Worm (Caenorhabditis elegans) whole organism, L1 larva: ENCODE results near the gene M02D8.5.

Source experiments
- C04F5.9 ChIP-seq: sonication (generic microtip); optimal IDR thresholded peaks from 2 replicates; lab custom pipeline; 2016; ENCODE audit warnings: missing genetic modification characterization, missing compliant biosample characterization
- C16A3.4 ChIP-seq: fragments of 150-350 bp; optimal IDR thresholded peaks from 2 replicates; lab custom pipeline; 2014; ENCODE audit warnings: missing biosample characterization, missing genetic modification characterization
- C34B4.2 ChIP-seq: sonication (generic microtip); optimal IDR thresholded peaks from 2 replicates; lab custom pipeline; 2017; ENCODE audit warnings: mild to moderate bottlenecking, missing genetic modification characterization, missing compliant biosample characterization
- F16B12.6 ChIP-seq: fragments of 150-350 bp; optimal IDR thresholded peaks from 2 replicates; lab custom pipeline; 2014; ENCODE audit warnings: missing biosample characterization, missing genetic modification characterization
- alr-1 ChIP-seq: fragments of 200-800 bp; sonication (Bioruptor generic); optimal IDR thresholded peaks from 2 replicates; lab custom pipeline; 2018; ENCODE audit warnings: borderline replicate concordance, mild to moderate bottlenecking, missing genetic modification characterization, missing compliant biosample characterization
- blmp-1 ChIP-seq: fragments of 150-350 bp; optimal IDR thresholded peaks from 2 replicates; lab custom pipeline; 2014; ENCODE audit warnings: missing biosample characterization, missing genetic modification characterization
- ceh-63 ChIP-seq: fragments of 200-800 bp; sonication (Bioruptor generic); optimal IDR thresholded peaks from 2 replicates; lab custom pipeline; 2018; ENCODE audit warnings: mild to moderate bottlenecking, missing genetic modification characterization, missing compliant biosample characterization
- efl-1 ChIP-seq, 4 experiments: fragments of 150-350 bp; optimal IDR thresholded peaks in 3 of 4; peaks in 1 of 4; 1 replicate in 1 of 4; 2 replicates in 3 of 4; lab custom pipeline; 2014; ENCODE audit warnings: missing biosample characterization in 2 of 4, missing genetic modification characterization in 2 of 4, missing genetic modification reagents in 2 of 4
- egl-13 ChIP-seq: sonication (generic microtip); optimal IDR thresholded peaks from 2 replicates; lab custom pipeline; 2016; ENCODE audit warnings: missing genotype, missing genetic modification reagents, missing genetic modification characterization, missing compliant biosample characterization
- egl-27 ChIP-seq, 2 experiments: fragments of 150-350 bp in 1 of 2; sonication (generic microtip); optimal IDR thresholded peaks; 3 replicates each; lab custom pipeline; 2017 to 2018; ENCODE audit warnings: missing biosample characterization in 2 of 2, missing genetic modification characterization in 2 of 2, missing genetic modification reagents in 2 of 2
- elt-2 ChIP-seq: sonication (generic microtip); optimal IDR thresholded peaks from 2 replicates; lab custom pipeline; 2016; ENCODE audit warnings: missing genetic modification characterization, mild to moderate bottlenecking, inconsistent platforms, missing compliant biosample characterization, missing genetic modification reagents
- elt-3 ChIP-seq, 6 experiments: fragments of 150-350 bp in 1 of 6; sonication (generic microtip); optimal IDR thresholded peaks; 2 replicates each; lab custom pipeline; 2017 to 2018; ENCODE audit warnings: missing biosample characterization in 6 of 6, missing genetic modification characterization in 6 of 6, inconsistent platforms in 1 of 6
- fkh-8 ChIP-seq: sonication (generic microtip); optimal IDR thresholded peaks from 2 replicates; lab custom pipeline; 2016; ENCODE audit warnings: mild to moderate bottlenecking, missing genetic modification characterization, missing compliant biosample characterization
- fos-1 ChIP-seq: fragments of 150-350 bp; optimal IDR thresholded peaks from 2 replicates; lab custom pipeline; 2014; ENCODE audit warnings: missing biosample characterization, missing genetic modification characterization
- grh-1 ChIP-seq: fragments of 200-800 bp; sonication (Bioruptor generic); IDR thresholded peaks from 2 replicates; pipeline ENCODE4 v1.3.6; 2022; ENCODE audit warnings: missing genetic modification reagents, missing genetic modification characterization, missing compliant biosample characterization
- hlh-4 ChIP-seq: sonication (generic microtip); optimal IDR thresholded peaks from 2 replicates; lab custom pipeline; 2016; ENCODE audit warnings: mild to moderate bottlenecking, missing genetic modification characterization, missing compliant biosample characterization
- lin-14 ChIP-seq: fragments of 200-800 bp; sonication (Bioruptor generic); optimal IDR thresholded peaks from 2 replicates; lab custom pipeline; 2018; ENCODE audit warnings: mild to moderate bottlenecking, missing genetic modification characterization, moderate library complexity, missing compliant biosample characterization
- lin-35 ChIP-seq, 2 experiments: fragments of 150-350 bp; optimal IDR thresholded peaks; 2 replicates each; lab custom pipeline; 2014; ENCODE audit warnings: missing biosample characterization in 2 of 2, missing genetic modification characterization in 2 of 2, missing genetic modification reagents in 2 of 2
- lsy-2 ChIP-seq, 2 experiments: fragments of 150-350 bp; optimal IDR thresholded peaks; 2 replicates each; lab custom pipeline; 2014; ENCODE audit warnings: missing biosample characterization in 2 of 2, missing genetic modification characterization in 2 of 2
- mdl-1 ChIP-seq, 2 experiments: fragments of 150-350 bp; optimal IDR thresholded peaks; 2 replicates each; lab custom pipeline; 2014 to 2017; ENCODE audit warnings: missing biosample characterization in 2 of 2, missing genetic modification characterization in 2 of 2, inconsistent platforms in 1 of 2
- mep-1 ChIP-seq: fragments of 150-350 bp; optimal IDR thresholded peaks from 2 replicates; lab custom pipeline; 2014; ENCODE audit warnings: missing biosample characterization, missing genetic modification characterization
- nhr-19 ChIP-seq: fragments of 200-800 bp; sonication (Bioruptor generic); conservative IDR thresholded peaks from 2 replicates; pipeline ENCODE4 v1.3.6; 2022; ENCODE audit warnings: missing genetic modification characterization, missing compliant biosample characterization
- nhr-20 ChIP-seq: sonication (generic microtip); optimal IDR thresholded peaks from 2 replicates; lab custom pipeline; 2016; ENCODE audit warnings: mild to moderate bottlenecking, missing genetic modification characterization, missing compliant biosample characterization
- nhr-28 ChIP-seq: fragments of 150-350 bp; optimal IDR thresholded peaks from 2 replicates; lab custom pipeline; 2014; ENCODE audit warnings: missing biosample characterization, missing genetic modification characterization
- nhr-71 ChIP-seq: sonication (generic microtip); optimal IDR thresholded peaks from 2 replicates; lab custom pipeline; 2016; ENCODE audit warnings: mild to moderate bottlenecking, missing genetic modification characterization, moderate library complexity, missing compliant biosample characterization
- nhr-76 ChIP-seq: sonication (generic microtip); optimal IDR thresholded peaks from 2 replicates; lab custom pipeline; 2017; ENCODE audit warnings: missing biosample characterization, missing genetic modification characterization
- nhr-85 ChIP-seq: sonication (generic microtip); peaks from one replicate; lab custom pipeline; 2016; ENCODE audit warnings: missing genetic modification characterization, inconsistent platforms, missing compliant biosample characterization
- nhr-90 ChIP-seq: sonication (generic microtip); optimal IDR thresholded peaks from 2 replicates; lab custom pipeline; 2016; ENCODE audit warnings: mild to moderate bottlenecking, missing genetic modification characterization, missing compliant biosample characterization; ENCODE audit not compliant: poor library complexity
- pqm-1 ChIP-seq: sonication (generic microtip); optimal IDR thresholded peaks from 3 replicates; lab custom pipeline; 2017; ENCODE audit warnings: missing biosample characterization, missing genetic modification characterization
- snpc-4 ChIP-seq: fragments of 150-350 bp; optimal IDR thresholded peaks from 2 replicates; lab custom pipeline; 2014; ENCODE audit warnings: missing biosample characterization, missing genetic modification characterization
- snu-23 ChIP-seq: sonication (generic microtip); optimal IDR thresholded peaks from 2 replicates; lab custom pipeline; 2016; ENCODE audit warnings: missing genetic modification characterization, missing compliant biosample characterization
- sptf-1 ChIP-seq: fragments of 150-350 bp; optimal IDR thresholded peaks from 2 replicates; lab custom pipeline; 2014; ENCODE audit warnings: missing biosample characterization, missing genetic modification characterization
- sup-37 ChIP-seq: fragments of 200-800 bp; sonication (Bioruptor generic); optimal IDR thresholded peaks from 2 replicates; lab custom pipeline; 2018; ENCODE audit warnings: mild to moderate bottlenecking, missing genetic modification characterization, missing compliant biosample characterization
- swsn-7 ChIP-seq: sonication (generic microtip); optimal IDR thresholded peaks from 2 replicates; lab custom pipeline; 2016; ENCODE audit warnings: missing genetic modification characterization, missing compliant biosample characterization
- tbx-2 ChIP-seq: sonication (generic microtip); optimal IDR thresholded peaks from 2 replicates; lab custom pipeline; 2016; ENCODE audit warnings: missing genetic modification characterization, missing compliant biosample characterization
- unc-130 ChIP-seq: fragments of 150-350 bp; optimal IDR thresholded peaks from 2 replicates; lab custom pipeline; 2017; ENCODE audit warnings: missing biosample characterization, missing genetic modification characterization, inconsistent platforms
- unc-86 ChIP-seq: sonication (generic microtip); optimal IDR thresholded peaks from 2 replicates; lab custom pipeline; 2016; ENCODE audit warnings: missing genetic modification characterization, missing compliant biosample characterization
- unc-98 ChIP-seq: fragments of 200-800 bp; sonication (Bioruptor generic); IDR thresholded peaks from 2 replicates; pipeline ENCODE4 v1.3.6; 2022; ENCODE audit warnings: missing genetic modification characterization, missing compliant biosample characterization
- vab-15 ChIP-seq: sonication (generic microtip); optimal IDR thresholded peaks from 2 replicates; lab custom pipeline; 2017; ENCODE audit warnings: missing genotype, mild to moderate bottlenecking, missing genetic modification characterization, missing compliant biosample characterization
- zag-1 ChIP-seq: fragments of 150-350 bp; optimal IDR thresholded peaks from 2 replicates; lab custom pipeline; 2014; ENCODE audit warnings: missing biosample characterization, missing genetic modification characterization
- ztf-4 ChIP-seq: fragments of 150-350 bp; optimal IDR thresholded peaks from 2 replicates; lab custom pipeline; 2014; ENCODE audit warnings: missing biosample characterization, missing genetic modification characterization

The M02D8.5 gene

ce11 chrX:8754285-8754795, 7.1 kb downstream of the M02D8.5 start (continued):
- TF ChIP-seq efl-1 (optimal IDR thresholded peaks at IDR 0.05; lab: Kevin White, UChicago) = no peak
- TF ChIP-seq efl-1 (GFP tag; optimal IDR thresholded peaks at IDR 0.05 in 1 of 2; lab: Kevin White, UChicago) = peak in 1 of 2 experiments; percentile 71
- TF ChIP-seq ceh-63 = no peak
- peak in 1 of 2 experiments; percentile 21 for TF ChIP-seq lin-35 (GFP tag; optimal IDR thresholded peaks at IDR 0.05; lab: Kevin White, UChicago)
- no peak for TF ChIP-seq pqm-1
- TF ChIP-seq fkh-8 (tag; lab: Kevin White, UChicago) = no peak
- no peak for TF ChIP-seq unc-86

ce11 chrX:8752546-8752945, 8.9 kb downstream of the M02D8.5 start:
- peak; percentile 21 for TF ChIP-seq C16A3.4 (tag; lab: Kevin White, UChicago)
- TF ChIP-seq ztf-4 (tag; lab: Kevin White, UChicago) = peak; percentile 11
- peak; percentile 4 for TF ChIP-seq mep-1 (tag; lab: Kevin White, UChicago)
- peak; percentile 36 for TF ChIP-seq snu-23 (GFP tag; lab: Kevin White, UChicago)
- no peak for TF ChIP-seq nhr-28
- no peak for TF ChIP-seq alr-1 (tag; lab: Kevin White, UChicago)
- no peak for TF ChIP-seq unc-130
- TF ChIP-seq zag-1 (tag; lab: Kevin White, UChicago) = no peak
- peak; percentile 52 for TF ChIP-seq lin-14 (GFP tag; lab: Kevin White, UChicago)
- TF ChIP-seq mdl-1 (tag; optimal IDR thresholded peaks at IDR 0.05; lab: Kevin White, UChicago) = peak in 1 of 2 experiments; percentile 61
- TF ChIP-seq grh-1 (GFP tag; lab: Robert Waterston, UW) = no peak
- peak; percentile 58 for TF ChIP-seq nhr-71 (tag; lab: Kevin White, UChicago)
- TF ChIP-seq blmp-1 (tag; lab: Kevin White, UChicago) = peak; percentile 89
- no peak for TF ChIP-seq pqm-1
- TF ChIP-seq lsy-2 (tag; optimal IDR thresholded peaks at IDR 0.05; lab: Kevin White, UChicago) = peak in 1 of 2 experiments; percentile 27
- TF ChIP-seq unc-98 (GFP tag; lab: Robert Waterston, UW) = no peak
- peak in 3 of 6 experiments; percentile 13 to 93 (median 75) for TF ChIP-seq elt-3 (tag; optimal IDR thresholded peaks at IDR 0.05; lab: Kevin White, UChicago)
- TF ChIP-seq nhr-19 (GFP tag; lab: Robert Waterston, UW) = peak; percentile 25
- peak; percentile 13 for TF ChIP-seq tbx-2
- TF ChIP-seq F16B12.6 (tag; lab: Kevin White, UChicago) = no peak
- TF ChIP-seq nhr-90 (tag; lab: Kevin White, UChicago) = peak; percentile 20
- peak; percentile 60 for TF ChIP-seq nhr-20 (tag; lab: Kevin White, UChicago)
- TF ChIP-seq vab-15 (tag; lab: Kevin White, UChicago) = no peak
- TF ChIP-seq lin-35 (GFP tag; optimal IDR thresholded peaks at IDR 0.05; lab: Kevin White, UChicago) = peak in 1 of 2 experiments; percentile 19
- TF ChIP-seq sup-37 (GFP tag; lab: Kevin White, UChicago) = no peak
- peak; percentile 90 for TF ChIP-seq nhr-85 (tag; lab: Kevin White, UChicago)

ce11 chrX:8750660-8751059, 10.7 kb downstream of the M02D8.5 start, which contains the start of gene asns-2:
Gene asns-2 (minus strand): TSS chrX:8750941.
- no peak for TF ChIP-seq ceh-63
- TF ChIP-seq egl-27 (tag; optimal IDR thresholded peaks at IDR 0.05; lab: Kevin White, UChicago) = no peak
- TF ChIP-seq mdl-1 (tag; optimal IDR thresholded peaks at IDR 0.05; lab: Kevin White, UChicago) = no peak
- TF ChIP-seq fos-1 (tag; lab: Kevin White, UChicago) = no peak
- TF ChIP-seq C04F5.9 (tag; lab: Kevin White, UChicago) = no peak

ce11 chrX:8750209-8750608, 11.2 kb downstream of the M02D8.5 start:
- no peak for TF ChIP-seq snpc-4
- TF ChIP-seq nhr-76 (tag; lab: Kevin White, UChicago) = no peak
- peak; percentile 63 for TF ChIP-seq nhr-19 (GFP tag; lab: Robert Waterston, UW)
- peak in 1 of 2 experiments; percentile 67 for TF ChIP-seq lin-35 (GFP tag; optimal IDR thresholded peaks at IDR 0.05; lab: Kevin White, UChicago)
- 0 out of 2 replicates have a peak, but pooled peaks have one; percentile 5 for TF ChIP-seq grh-1 (GFP tag; lab: Robert Waterston, UW)
- peak; percentile 59 for TF ChIP-seq blmp-1 (tag; lab: Kevin White, UChicago)
- no peak for TF ChIP-seq hlh-4 (tag; lab: Kevin White, UChicago)
- TF ChIP-seq snu-23 (GFP tag; lab: Kevin White, UChicago) = peak; percentile 15
- no peak for TF ChIP-seq sptf-1 (tag; lab: Kevin White, UChicago)
- TF ChIP-seq elt-3 (tag; optimal IDR thresholded peaks at IDR 0.05; lab: Kevin White, UChicago) = peak; percentile 59 to 97 (median 92)
- no peak for TF ChIP-seq C34B4.2 (tag; lab: Kevin White, UChicago)
- peak; percentile 63 for TF ChIP-seq nhr-20 (tag; lab: Kevin White, UChicago)
- TF ChIP-seq nhr-90 (tag; lab: Kevin White, UChicago) = peak; percentile 42
- TF ChIP-seq elt-2 = peak; percentile 91
- no peak for TF ChIP-seq unc-86
- peak; percentile 7 for TF ChIP-seq pqm-1
- TF ChIP-seq lin-14 (GFP tag; lab: Kevin White, UChicago) = peak; percentile 27
- TF ChIP-seq nhr-71 (tag; lab: Kevin White, UChicago) = peak; percentile 53
- no peak for TF ChIP-seq egl-13 (tag; lab: Kevin White, UChicago)
- TF ChIP-seq swsn-7 (tag; lab: Kevin White, UChicago) = no peak
